Fruit fly (Drosophila melanogaster) whole organism, prepupa: ENCODE data around the gene CG1636.

Source experiments
- Blimp-1 ChIP-seq: fragments of 200-800 bp; sonication (Bioruptor generic); optimal IDR thresholded peaks from 3 replicates; lab custom pipeline; 2017; ENCODE audit warnings: missing biosample characterization, missing genetic modification characterization, mild to moderate bottlenecking, moderate library complexity, missing genetic modification reagents
- CG10631 ChIP-seq: fragments of 200-800 bp; sonication (Bioruptor generic); optimal IDR thresholded peaks from 2 replicates; lab custom pipeline; 2016; ENCODE audit warnings: missing biosample characterization, missing genetic modification characterization
- CG10669 ChIP-seq: fragments of 200-800 bp; sonication (Bioruptor generic); optimal IDR thresholded peaks from 3 replicates; lab custom pipeline; 2018; ENCODE audit warnings: missing biosample characterization, mild to moderate bottlenecking, missing genetic modification characterization, moderate library complexity
- CG11902 ChIP-seq: fragments of 200-800 bp; sonication (Bioruptor generic); optimal IDR thresholded peaks from 3 replicates; lab custom pipeline; 2016; ENCODE audit warnings: missing biosample characterization, missing genetic modification characterization
- CG16779 ChIP-seq: fragments of 200-800 bp; sonication (Bioruptor generic); optimal IDR thresholded peaks from 3 replicates; lab custom pipeline; 2017; ENCODE audit warnings: missing biosample characterization, mild to moderate bottlenecking, missing genetic modification characterization
- CG3032 ChIP-seq: fragments of 200-800 bp; optimal IDR thresholded peaks from 2 replicates; lab custom pipeline; 2019; ENCODE audit warnings: missing biosample characterization, mild to moderate bottlenecking, missing genetic modification characterization, moderate library complexity
- CG32006 ChIP-seq: fragments of 200-800 bp; sonication (Bioruptor generic); optimal IDR thresholded peaks from 3 replicates; lab custom pipeline; 2017; ENCODE audit warnings: missing biosample characterization, mild to moderate bottlenecking, missing genetic modification characterization
- CG34406 ChIP-seq: fragments of 200-800 bp; sonication (Bioruptor generic); optimal IDR thresholded peaks from 3 replicates; lab custom pipeline; 2016; ENCODE audit warnings: missing biosample characterization, missing genetic modification characterization
- CG3919 ChIP-seq: fragments of 200-800 bp; sonication (Bioruptor generic); optimal IDR thresholded peaks from 3 replicates; lab custom pipeline; 2016; ENCODE audit warnings: missing biosample characterization, missing genetic modification characterization
- CG6163 ChIP-seq: fragments of 200-800 bp; sonication (Bioruptor generic); IDR thresholded peaks from 3 replicates; pipeline ENCODE4 v1.3.6; 2022; ENCODE audit warnings: missing biosample characterization, missing genetic modification characterization
- CG6276 ChIP-seq: fragments of 200-800 bp; sonication (Bioruptor generic); optimal IDR thresholded peaks from 2 replicates; lab custom pipeline; 2017; ENCODE audit warnings: missing biosample characterization, mild to moderate bottlenecking, missing genetic modification characterization
- CG6792 ChIP-seq: fragments of 200-800 bp; sonication (Bioruptor generic); optimal IDR thresholded peaks from 3 replicates; lab custom pipeline; 2016; ENCODE audit warnings: missing biosample characterization, missing genetic modification characterization
- CG6808 ChIP-seq: fragments of 200-800 bp; sonication (Bioruptor generic); optimal IDR thresholded peaks from 3 replicates; lab custom pipeline; 2017; ENCODE audit warnings: missing biosample characterization, missing genetic modification characterization, mild to moderate bottlenecking, moderate library complexity, missing genetic modification reagents
- CG8319 ChIP-seq: fragments of 200-800 bp; sonication (Bioruptor generic); optimal IDR thresholded peaks from 3 replicates; lab custom pipeline; 2016; ENCODE audit warnings: missing biosample characterization, missing genetic modification characterization
- CG8632 ChIP-seq: fragments of 200-800 bp; sonication (Bioruptor generic); optimal IDR thresholded peaks from 3 replicates; lab custom pipeline; 2016; ENCODE audit warnings: missing biosample characterization, missing genetic modification characterization
- CG9139 ChIP-seq: fragments of 200-800 bp; sonication (Bioruptor generic); optimal IDR thresholded peaks from 3 replicates; lab custom pipeline; 2017; ENCODE audit warnings: missing biosample characterization, mild to moderate bottlenecking, missing genetic modification characterization
- Eip75B ChIP-seq: fragments of 200-800 bp; sonication (Bioruptor generic); optimal IDR thresholded peaks from 3 replicates; lab custom pipeline; 2016; ENCODE audit warnings: missing biosample characterization, missing genetic modification characterization
- Eip78C ChIP-seq: fragments of 200-800 bp; sonication (Bioruptor generic); peaks from one replicate; lab custom pipeline; 2016; ENCODE audit warnings: missing biosample characterization, missing genetic modification characterization
- Eip93F ChIP-seq: fragments of 200-800 bp; sonication (Bioruptor generic); optimal IDR thresholded peaks from 2 replicates; lab custom pipeline; 2016; ENCODE audit warnings: missing biosample characterization, mild to moderate bottlenecking, missing genetic modification characterization
- Ets96B ChIP-seq: fragments of 200-800 bp; optimal IDR thresholded peaks from 2 replicates; lab custom pipeline; 2019; ENCODE audit warnings: missing biosample characterization, mild to moderate bottlenecking, missing genetic modification characterization, moderate library complexity
- Gug ChIP-seq: fragments of 200-800 bp; sonication (Bioruptor generic); IDR thresholded peaks from 2 replicates; pipeline ENCODE4 v1.3.6; 2022; ENCODE audit warnings: missing biosample characterization, missing genetic modification characterization
- Hr38 ChIP-seq: sonication (Bioruptor generic); optimal IDR thresholded peaks from 2 replicates; lab custom pipeline; 2016; ENCODE audit warnings: missing biosample characterization, missing genetic modification characterization
- Hr39 ChIP-seq: fragments of 200-800 bp; sonication (Bioruptor generic); optimal IDR thresholded peaks from 2 replicates; lab custom pipeline; 2016; ENCODE audit warnings: missing biosample characterization, missing genetic modification characterization
- Lpt ChIP-seq: fragments of 200-800 bp; sonication (Bioruptor generic); optimal IDR thresholded peaks from 3 replicates; lab custom pipeline; 2016; ENCODE audit warnings: missing biosample characterization, missing genetic modification characterization
- Met ChIP-seq: fragments of 200-800 bp; sonication (Bioruptor generic); optimal IDR thresholded peaks from 3 replicates; lab custom pipeline; 2016; ENCODE audit warnings: missing biosample characterization, missing genetic modification characterization
- Smox ChIP-seq: fragments of 200-800 bp; sonication (Bioruptor generic); optimal IDR thresholded peaks from 3 replicates; lab custom pipeline; 2016; ENCODE audit warnings: missing biosample characterization, missing genetic modification characterization
- Sox102F ChIP-seq: fragments of 200-800 bp; sonication (Bioruptor generic); optimal IDR thresholded peaks from 2 replicates; lab custom pipeline; 2016; ENCODE audit warnings: missing biosample characterization, mild to moderate bottlenecking, missing genetic modification characterization
- Sox14 ChIP-seq: fragments of 200-800 bp; sonication (Bioruptor generic); optimal IDR thresholded peaks from 3 replicates; lab custom pipeline; 2016; ENCODE audit warnings: missing biosample characterization, missing genetic modification characterization
- Sox15 ChIP-seq: fragments of 200-800 bp; sonication (Bioruptor generic); optimal IDR thresholded peaks from 3 replicates; lab custom pipeline; 2016; ENCODE audit warnings: missing biosample characterization, missing genetic modification characterization
- achi ChIP-seq: fragments of 200-800 bp; sonication (Bioruptor generic); optimal IDR thresholded peaks from 3 replicates; lab custom pipeline; 2016; ENCODE audit warnings: missing biosample characterization, missing genetic modification characterization
- acj6 ChIP-seq: fragments of 200-800 bp; sonication (Bioruptor generic); optimal IDR thresholded peaks from 3 replicates; lab custom pipeline; 2016; ENCODE audit warnings: missing biosample characterization, missing genetic modification characterization
- cyc ChIP-seq: fragments of 200-800 bp; sonication (Bioruptor generic); optimal IDR thresholded peaks from 3 replicates; lab custom pipeline; 2016; ENCODE audit warnings: missing biosample characterization, missing genetic modification characterization
- dac ChIP-seq: fragments of 200-800 bp; sonication (Bioruptor generic); optimal IDR thresholded peaks from 2 replicates; lab custom pipeline; 2017; ENCODE audit warnings: missing biosample characterization, mild to moderate bottlenecking, missing genetic modification characterization
- dsx ChIP-seq: fragments of 200-800 bp; optimal IDR thresholded peaks from 3 replicates; lab custom pipeline; 2019; ENCODE audit warnings: missing biosample characterization, mild to moderate bottlenecking, missing genetic modification characterization, moderate library complexity; ENCODE audit not compliant: poor library complexity, severe bottlenecking
- esn ChIP-seq: fragments of 200-800 bp; sonication (Bioruptor generic); optimal IDR thresholded peaks from 2 replicates; lab custom pipeline; 2016; ENCODE audit warnings: missing biosample characterization, mild to moderate bottlenecking, missing genetic modification characterization, moderate library complexity
- fd59A ChIP-seq: fragments of 200-800 bp; sonication (Bioruptor generic); optimal IDR thresholded peaks from 2 replicates; lab custom pipeline; 2017; ENCODE audit warnings: missing biosample characterization, mild to moderate bottlenecking, missing genetic modification characterization, missing genetic modification reagents
- fd85E ChIP-seq: fragments of 200-800 bp; sonication (Bioruptor generic); optimal IDR thresholded peaks from 3 replicates; lab custom pipeline; 2016; ENCODE audit warnings: missing biosample characterization, missing genetic modification characterization
- lz ChIP-seq: fragments of 200-800 bp; sonication (Bioruptor generic); optimal IDR thresholded peaks from 3 replicates; lab custom pipeline; 2016; ENCODE audit warnings: missing biosample characterization, missing genetic modification characterization
- net ChIP-seq: fragments of 200-800 bp; sonication (Bioruptor generic); optimal IDR thresholded peaks from 3 replicates; lab custom pipeline; 2016; ENCODE audit warnings: missing biosample characterization, missing genetic modification characterization
- pdm3 ChIP-seq: fragments of 200-800 bp; sonication (Bioruptor generic); optimal IDR thresholded peaks from 3 replicates; lab custom pipeline; 2016; ENCODE audit warnings: missing biosample characterization, missing genetic modification characterization
- salr ChIP-seq, 2 experiments: fragments of 200-800 bp; sonication (Bioruptor generic); optimal IDR thresholded peaks; 3 replicates each; lab custom pipeline; 2016 to 2018; ENCODE audit warnings: missing biosample characterization in 2 of 2, missing genetic modification characterization in 2 of 2, mild to moderate bottlenecking in 1 of 2
- spab ChIP-seq: fragments of 200-800 bp; sonication (Bioruptor generic); optimal IDR thresholded peaks from 2 replicates; lab custom pipeline; 2017; ENCODE audit warnings: missing biosample characterization, mild to moderate bottlenecking, missing genetic modification characterization, missing genetic modification reagents
- ss ChIP-seq, 2 experiments: fragments of 200-800 bp; sonication (Bioruptor generic); optimal IDR thresholded peaks; 2 replicates in 1 of 2; 3 replicates in 1 of 2; lab custom pipeline; 2017 to 2018; ENCODE audit warnings: mild to moderate bottlenecking in 2 of 2, missing biosample characterization in 2 of 2, missing genetic modification characterization in 2 of 2, moderate library complexity in 1 of 2
- svp ChIP-seq: fragments of 200-800 bp; sonication (Bioruptor generic); peaks from one replicate; lab custom pipeline; 2016; ENCODE audit warnings: missing biosample characterization, missing genetic modification characterization
- vri ChIP-seq: fragments of 200-800 bp; sonication (Bioruptor generic); optimal IDR thresholded peaks from 3 replicates; lab custom pipeline; 2016; ENCODE audit warnings: missing biosample characterization, mild to moderate bottlenecking, missing genetic modification characterization

Gene CG1636

dm6 chrX:8273291-8273690, at the start of gene CG1636:
CG1636 (plus strand) TSS chrX:8273412.
- TF ChIP-seq salr (GFP tag; optimal IDR thresholded peaks at IDR 0.05; lab: Kevin White, UChicago), result no peak
- TF ChIP-seq Eip78C (GFP tag; lab: Kevin White, UChicago), result no peak
- TF ChIP-seq CG8632 (GFP tag; lab: Kevin White, UChicago), result no peak
- TF ChIP-seq CG32006 (GFP tag; lab: Kevin White, UChicago), result no peak
- TF ChIP-seq lz (GFP tag; lab: Kevin White, UChicago), result no peak
- TF ChIP-seq CG9139, result no peak
- no peak for TF ChIP-seq Hr39 (GFP tag; lab: Kevin White, UChicago)
- TF ChIP-seq, all 60 proteins: peak for 0

DNA sequence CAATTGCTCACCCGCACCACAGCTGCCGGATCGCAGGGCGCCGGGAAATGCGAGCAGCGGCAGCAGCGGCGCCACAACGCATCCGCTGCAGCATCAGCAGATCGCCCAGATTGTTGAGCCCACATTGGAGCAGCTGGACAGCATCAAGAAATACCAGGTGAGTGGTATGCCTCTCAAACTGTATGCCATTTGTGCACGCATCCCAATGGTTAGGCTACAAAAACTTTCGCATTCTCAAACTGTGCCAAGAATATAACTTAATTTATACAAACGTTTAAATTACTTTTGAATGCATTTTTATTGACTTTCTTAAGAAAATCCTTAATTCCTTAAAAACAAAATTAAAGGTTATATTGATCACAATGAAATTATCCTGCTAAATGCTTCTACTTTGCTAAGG, 45.3 kb upstream of the CG1636 start:
- TF ChIP-seq CG9139 (no peak), Eip78C (GFP tag; lab: Kevin White, UChicago) (peak; percentile 1), net (no peak)

DNA sequence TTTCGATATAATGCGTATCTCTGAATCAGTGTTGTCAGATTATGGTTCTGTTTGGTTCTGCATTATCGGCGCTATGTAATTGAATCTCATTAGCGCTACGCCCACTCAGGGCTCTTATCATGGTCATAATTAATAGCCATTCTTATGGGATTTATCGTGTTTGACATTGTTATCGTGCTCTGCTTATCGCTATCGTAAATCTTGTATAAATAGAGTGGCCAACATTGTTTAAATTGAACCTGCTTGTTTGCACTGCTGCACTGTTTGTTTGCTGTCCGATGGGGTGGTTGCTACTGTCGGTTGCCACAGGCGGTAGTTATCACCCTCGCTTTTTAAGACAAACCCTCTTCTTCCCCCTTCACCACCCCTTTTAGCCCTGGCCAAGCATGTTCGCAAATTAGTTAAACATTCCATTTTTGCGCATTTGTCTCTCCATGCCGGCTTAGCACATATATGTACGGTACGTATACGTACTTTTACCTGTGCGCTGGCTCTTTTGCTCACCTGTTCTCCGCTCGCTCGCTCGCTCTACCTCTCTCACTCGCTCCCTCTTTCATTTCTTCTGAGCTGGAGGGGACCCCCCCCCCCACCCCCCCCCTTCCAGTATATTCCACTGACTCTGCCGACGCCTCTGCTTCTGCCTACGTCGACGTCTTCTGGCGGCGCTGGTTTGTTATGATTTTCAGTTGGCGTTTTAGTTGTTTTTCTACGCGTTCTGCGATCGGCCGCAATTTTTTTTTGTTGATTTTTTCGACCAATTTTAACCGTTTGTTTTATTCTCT, 43.1 kb upstream of the CG1636 start:
- peak; percentile 20 for TF ChIP-seq acj6 (GFP tag; lab: Kevin White, UChicago)
- peak; percentile 32; the same call in 1 of the 3 replicates for TF ChIP-seq CG6163 (GFP tag; lab: Robert Waterston, UW)
- TF ChIP-seq lz (GFP tag; lab: Kevin White, UChicago), result no peak
- TF ChIP-seq CG6792 (GFP tag; lab: Kevin White, UChicago), result peak; percentile 50
- TF ChIP-seq CG16779 (tag; lab: Kevin White, UChicago), result no peak
- no peak for TF ChIP-seq Sox15 (GFP tag; lab: Kevin White, UChicago)
- TF ChIP-seq pdm3, result peak; percentile 39
- peak; percentile 48 for TF ChIP-seq CG10669 (GFP tag; lab: Kevin White, UChicago)
- no peak for TF ChIP-seq CG3032
- TF ChIP-seq fd59A (GFP tag; lab: Kevin White, UChicago), result peak; percentile 13
- peak; percentile 32 for TF ChIP-seq vri
- TF ChIP-seq CG10631, result peak; percentile 60
- TF ChIP-seq CG34406 (GFP tag; lab: Kevin White, UChicago), result peak; percentile 49
- TF ChIP-seq Lpt (GFP tag; lab: Kevin White, UChicago), result no peak
- peak; percentile 30 for TF ChIP-seq CG3919 (GFP tag; lab: Kevin White, UChicago)
- no peak for TF ChIP-seq Sox14 (GFP tag; lab: Kevin White, UChicago)
- TF ChIP-seq Sox102F (GFP tag; lab: Kevin White, UChicago), result peak; percentile 16
- TF ChIP-seq dsx (GFP tag; lab: Kevin White, UChicago), result no peak
- TF ChIP-seq fd85E (GFP tag; lab: Kevin White, UChicago), result no peak
- peak; percentile 26 for TF ChIP-seq Eip75B (GFP tag; lab: Kevin White, UChicago)
- peak; percentile 57 to 82 for TF ChIP-seq ss (GFP tag; optimal IDR thresholded peaks at IDR 0.05; lab: Kevin White, UChicago)
- TF ChIP-seq salr (GFP tag; optimal IDR thresholded peaks at IDR 0.05; lab: Kevin White, UChicago), result peak in 1 of 2 experiments; percentile 3
- peak; percentile 45 for TF ChIP-seq CG9139
- TF ChIP-seq spab (GFP tag; lab: Kevin White, UChicago), result peak; percentile 35
- TF ChIP-seq Met, result no peak
- TF ChIP-seq cyc (GFP tag; lab: Kevin White, UChicago), result no peak
- peak; percentile 13 for TF ChIP-seq Blimp-1
- no peak for TF ChIP-seq Hr39 (GFP tag; lab: Kevin White, UChicago)
- TF ChIP-seq dac, result no peak
- TF ChIP-seq Gug, result 0 out of 2 replicates have a peak, but pooled peaks have one; percentile 13
- no peak for TF ChIP-seq Eip93F
- TF ChIP-seq CG8319 (GFP tag; lab: Kevin White, UChicago), result peak; percentile 3
- peak; percentile 66 for TF ChIP-seq CG6808 (GFP tag; lab: Kevin White, UChicago)
- no peak for TF ChIP-seq Ets96B
- TF ChIP-seq Hr38 (GFP tag; lab: Kevin White, UChicago), result no peak
- TF ChIP-seq CG11902 (GFP tag; lab: Kevin White, UChicago), result no peak
- TF ChIP-seq achi (GFP tag; lab: Kevin White, UChicago), result peak; percentile 26
- no peak for TF ChIP-seq svp (GFP tag; lab: Kevin White, UChicago)
- TF ChIP-seq esn (GFP tag; lab: Kevin White, UChicago), result no peak
- TF ChIP-seq CG6276, result peak; percentile 30
- TF ChIP-seq CG8632 (GFP tag; lab: Kevin White, UChicago), result peak; percentile 53
- TF ChIP-seq Smox, result no peak
